Worm (Caenorhabditis elegans) whole organism, L2 larva: Measurements from ENCODE around the gene ZC239.13.

ENCODE experiments used
- R02D3.7 ChIP-seq: fragments of 150-350 bp; optimal IDR thresholded peaks from 2 replicates; lab custom pipeline; 2014; ENCODE audit warnings: missing biosample characterization, missing genetic modification characterization
- ama-1 ChIP-seq: fragments of 150-350 bp; optimal IDR thresholded peaks from 2 replicates; lab custom pipeline; 2018; ENCODE audit warnings: inconsistent platforms
- ceh-82 ChIP-seq: fragments of 150-350 bp; optimal IDR thresholded peaks from 2 replicates; lab custom pipeline; 2014; ENCODE audit warnings: missing biosample characterization, missing genetic modification characterization
- egl-27 ChIP-seq: sonication (generic microtip); optimal IDR thresholded peaks from 3 replicates; lab custom pipeline; 2017; ENCODE audit warnings: missing biosample characterization, missing genetic modification reagents, missing genetic modification characterization
- mbf-1 ChIP-seq: sonication (generic microtip); optimal IDR thresholded peaks from 2 replicates; lab custom pipeline; 2017; ENCODE audit warnings: missing biosample characterization, missing genetic modification characterization
- nhr-10 ChIP-seq: sonication (generic microtip); optimal IDR thresholded peaks from 2 replicates; lab custom pipeline; 2017; ENCODE audit warnings: missing biosample characterization, missing genetic modification characterization
- nhr-11 ChIP-seq: fragments of 150-350 bp; optimal IDR thresholded peaks from 2 replicates; lab custom pipeline; 2014; ENCODE audit warnings: missing biosample characterization, missing genetic modification characterization
- nhr-12 ChIP-seq: fragments of 150-350 bp; optimal IDR thresholded peaks from 2 replicates; lab custom pipeline; 2014; ENCODE audit warnings: missing biosample characterization, missing genetic modification characterization
- peb-1 ChIP-seq: fragments of 150-350 bp; optimal IDR thresholded peaks from 2 replicates; lab custom pipeline; 2014; ENCODE audit warnings: missing biosample characterization, missing genetic modification characterization
- unc-62 ChIP-seq: fragments of 150-350 bp; optimal IDR thresholded peaks from 2 replicates; lab custom pipeline; 2014; ENCODE audit warnings: missing biosample characterization, missing genetic modification reagents, missing genetic modification characterization
- zag-1 ChIP-seq: fragments of 150-350 bp; optimal IDR thresholded peaks from 2 replicates; lab custom pipeline; 2014; ENCODE audit warnings: missing biosample characterization, missing genetic modification characterization

DNA sequence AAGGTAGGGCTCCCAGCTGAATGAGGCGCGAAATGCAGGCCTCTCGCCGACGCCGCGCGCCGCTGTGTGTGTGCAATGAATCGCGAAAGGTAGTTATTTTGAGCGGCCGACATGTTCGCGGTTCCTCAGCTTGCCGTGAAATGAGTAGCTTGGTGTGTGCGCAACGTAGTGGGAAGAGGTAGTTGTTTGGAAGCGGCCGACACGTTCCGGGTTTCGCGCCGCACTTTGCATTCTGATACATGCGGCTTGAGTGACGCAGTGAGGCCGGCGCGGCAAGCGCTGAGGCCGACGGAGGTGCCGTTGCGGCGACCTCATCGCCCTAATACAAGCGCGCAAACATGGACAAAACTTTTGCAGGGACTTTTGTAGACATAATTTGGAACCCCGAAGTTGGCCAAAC is 26.9 kb downstream of the ZC239.13 start:
- TF ChIP-seq unc-62 (GFP tag; lab: Kevin White, UChicago) (no peak), ama-1 (lab: Kevin White, UChicago) (no peak), peb-1 (tag; lab: Kevin White, UChicago) (no peak), mbf-1 (tag; lab: Kevin White, UChicago) (no peak), egl-27 (tag; lab: Kevin White, UChicago) (no peak), ceh-82 (tag; lab: Kevin White, UChicago) (no peak), nhr-10 (tag; lab: Kevin White, UChicago) (no peak), nhr-11 (no peak), zag-1 (no peak), R02D3.7 (tag; lab: Kevin White, UChicago) (no peak), nhr-12 (tag; lab: Kevin White, UChicago) (no peak)
